Worm (Caenorhabditis elegans): ENCODE results near the gene ser-2.

DNA sequence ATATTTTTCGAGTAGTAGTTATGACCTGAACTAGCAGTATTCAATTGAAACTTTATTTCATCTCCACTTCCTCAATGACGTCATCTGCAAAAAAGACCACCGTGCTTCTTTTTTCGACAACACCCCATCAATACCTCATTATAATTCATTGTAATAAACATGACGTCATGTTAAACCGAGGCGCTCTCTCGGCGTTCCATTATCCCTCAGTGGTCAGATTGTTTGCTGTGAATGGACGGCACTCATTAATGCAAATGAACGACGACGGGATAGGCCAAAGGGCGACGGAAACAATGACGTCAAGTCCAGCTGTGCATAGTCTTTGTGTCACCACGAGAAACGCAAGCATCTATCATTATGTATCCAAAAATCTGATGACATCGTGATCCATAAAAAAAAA is 44.9 kb upstream of the ser-2 start:
- peak; percentile 90 for TF ChIP-seq cog-1 (tag; optimal IDR thresholded peaks at IDR 0.05)
- no peak for TF ChIP-seq ref-1 (GFP tag; conservative IDR thresholded peaks at IDR 0.05)
- peak; percentile 82 for TF ChIP-seq tab-1 (GFP tag; IDR thresholded peaks at IDR 0.05)
- TF ChIP-seq ztf-23 (GFP tag; IDR thresholded peaks at IDR 0.05) = no peak
- peak; percentile 68 for TF ChIP-seq flt-1 (GFP tag; IDR thresholded peaks at IDR 0.05)
- no peak for TF ChIP-seq ztf-29 (GFP tag; IDR thresholded peaks at IDR 0.05)
